Fruit fly (Drosophila melanogaster) whole organism, prepupa: ENCODE results near the gene CG14676.

Experiments used
- CG10631 ChIP-seq: fragments of 200-800 bp; sonication (Bioruptor generic); optimal IDR thresholded peaks from 2 replicates; lab custom pipeline; 2016; ENCODE audit warnings: missing biosample characterization, missing genetic modification characterization
- CG10669 ChIP-seq: fragments of 200-800 bp; sonication (Bioruptor generic); optimal IDR thresholded peaks from 3 replicates; lab custom pipeline; 2018; ENCODE audit warnings: missing biosample characterization, mild to moderate bottlenecking, missing genetic modification characterization, moderate library complexity
- CG11294 ChIP-seq: fragments of 200-800 bp; sonication (Bioruptor generic); IDR thresholded peaks from 2 replicates; pipeline ENCODE4 v1.3.6; 2022; ENCODE audit warnings: missing biosample characterization, missing genetic modification characterization
- CG11762 ChIP-seq: fragments of 200-800 bp; sonication (Bioruptor generic); optimal IDR thresholded peaks from 3 replicates; lab custom pipeline; 2016; ENCODE audit warnings: missing biosample characterization, missing genetic modification characterization; ENCODE audit not compliant: insufficient read depth
- CG11902 ChIP-seq: fragments of 200-800 bp; sonication (Bioruptor generic); optimal IDR thresholded peaks from 3 replicates; lab custom pipeline; 2016; ENCODE audit warnings: missing biosample characterization, missing genetic modification characterization
- CG16779 ChIP-seq: fragments of 200-800 bp; sonication (Bioruptor generic); optimal IDR thresholded peaks from 3 replicates; lab custom pipeline; 2017; ENCODE audit warnings: missing biosample characterization, mild to moderate bottlenecking, missing genetic modification characterization
- CG3032 ChIP-seq: fragments of 200-800 bp; optimal IDR thresholded peaks from 2 replicates; lab custom pipeline; 2019; ENCODE audit warnings: missing biosample characterization, mild to moderate bottlenecking, missing genetic modification characterization, moderate library complexity
- CG31627 ChIP-seq: fragments of 200-800 bp; sonication (Bioruptor generic); optimal IDR thresholded peaks from 3 replicates; lab custom pipeline; 2016; ENCODE audit warnings: missing biosample characterization, missing genetic modification characterization
- CG32006 ChIP-seq: fragments of 200-800 bp; sonication (Bioruptor generic); optimal IDR thresholded peaks from 3 replicates; lab custom pipeline; 2017; ENCODE audit warnings: missing biosample characterization, mild to moderate bottlenecking, missing genetic modification characterization
- CG34406 ChIP-seq: fragments of 200-800 bp; sonication (Bioruptor generic); optimal IDR thresholded peaks from 3 replicates; lab custom pipeline; 2016; ENCODE audit warnings: missing biosample characterization, missing genetic modification characterization
- CG6163 ChIP-seq: fragments of 200-800 bp; sonication (Bioruptor generic); IDR thresholded peaks from 3 replicates; pipeline ENCODE4 v1.3.6; 2022; ENCODE audit warnings: missing biosample characterization, missing genetic modification characterization
- CG6276 ChIP-seq: fragments of 200-800 bp; sonication (Bioruptor generic); optimal IDR thresholded peaks from 2 replicates; lab custom pipeline; 2017; ENCODE audit warnings: missing biosample characterization, mild to moderate bottlenecking, missing genetic modification characterization
- CG6792 ChIP-seq: fragments of 200-800 bp; sonication (Bioruptor generic); optimal IDR thresholded peaks from 3 replicates; lab custom pipeline; 2016; ENCODE audit warnings: missing biosample characterization, missing genetic modification characterization
- CG6808 ChIP-seq: fragments of 200-800 bp; sonication (Bioruptor generic); optimal IDR thresholded peaks from 3 replicates; lab custom pipeline; 2017; ENCODE audit warnings: missing biosample characterization, missing genetic modification characterization, mild to moderate bottlenecking, moderate library complexity, missing genetic modification reagents
- CG6854 ChIP-seq: fragments of 200-800 bp; sonication (Bioruptor generic); optimal IDR thresholded peaks from 2 replicates; lab custom pipeline; 2017; ENCODE audit warnings: missing biosample characterization, mild to moderate bottlenecking, missing genetic modification characterization
- CG7368 ChIP-seq: fragments of 200-800 bp; sonication (Bioruptor generic); optimal IDR thresholded peaks from 3 replicates; lab custom pipeline; 2016; ENCODE audit warnings: missing biosample characterization, missing genetic modification characterization
- CG8119 ChIP-seq: fragments of 200-800 bp; sonication (Bioruptor generic); IDR thresholded peaks from 3 replicates; pipeline ENCODE4 v1.3.6; 2022; ENCODE audit warnings: missing biosample characterization, missing genetic modification characterization
- CG8632 ChIP-seq: fragments of 200-800 bp; sonication (Bioruptor generic); optimal IDR thresholded peaks from 3 replicates; lab custom pipeline; 2016; ENCODE audit warnings: missing biosample characterization, missing genetic modification characterization
- CG9139 ChIP-seq: fragments of 200-800 bp; sonication (Bioruptor generic); optimal IDR thresholded peaks from 3 replicates; lab custom pipeline; 2017; ENCODE audit warnings: missing biosample characterization, mild to moderate bottlenecking, missing genetic modification characterization
- Eip75B ChIP-seq: fragments of 200-800 bp; sonication (Bioruptor generic); optimal IDR thresholded peaks from 3 replicates; lab custom pipeline; 2016; ENCODE audit warnings: missing biosample characterization, missing genetic modification characterization
- Eip78C ChIP-seq: fragments of 200-800 bp; sonication (Bioruptor generic); peaks from one replicate; lab custom pipeline; 2016; ENCODE audit warnings: missing biosample characterization, missing genetic modification characterization
- Eip93F ChIP-seq: fragments of 200-800 bp; sonication (Bioruptor generic); optimal IDR thresholded peaks from 2 replicates; lab custom pipeline; 2016; ENCODE audit warnings: missing biosample characterization, mild to moderate bottlenecking, missing genetic modification characterization
- Ets96B ChIP-seq: fragments of 200-800 bp; optimal IDR thresholded peaks from 2 replicates; lab custom pipeline; 2019; ENCODE audit warnings: missing biosample characterization, mild to moderate bottlenecking, missing genetic modification characterization, moderate library complexity
- Gug ChIP-seq: fragments of 200-800 bp; sonication (Bioruptor generic); IDR thresholded peaks from 2 replicates; pipeline ENCODE4 v1.3.6; 2022; ENCODE audit warnings: missing biosample characterization, missing genetic modification characterization
- Hr38 ChIP-seq: sonication (Bioruptor generic); optimal IDR thresholded peaks from 2 replicates; lab custom pipeline; 2016; ENCODE audit warnings: missing biosample characterization, missing genetic modification characterization
- Hr4 ChIP-seq: fragments of 200-800 bp; sonication (Bioruptor generic); optimal IDR thresholded peaks from 3 replicates; lab custom pipeline; 2016; ENCODE audit warnings: missing biosample characterization, missing genetic modification characterization
- Met ChIP-seq: fragments of 200-800 bp; sonication (Bioruptor generic); optimal IDR thresholded peaks from 3 replicates; lab custom pipeline; 2016; ENCODE audit warnings: missing biosample characterization, missing genetic modification characterization
- OdsH ChIP-seq: fragments of 200-800 bp; sonication (Bioruptor generic); optimal IDR thresholded peaks from 3 replicates; lab custom pipeline; 2016; ENCODE audit warnings: missing biosample characterization, missing genetic modification characterization
- Smox ChIP-seq: fragments of 200-800 bp; sonication (Bioruptor generic); optimal IDR thresholded peaks from 3 replicates; lab custom pipeline; 2016; ENCODE audit warnings: missing biosample characterization, missing genetic modification characterization
- Sox102F ChIP-seq: fragments of 200-800 bp; sonication (Bioruptor generic); optimal IDR thresholded peaks from 2 replicates; lab custom pipeline; 2016; ENCODE audit warnings: missing biosample characterization, mild to moderate bottlenecking, missing genetic modification characterization
- Sox14 ChIP-seq: fragments of 200-800 bp; sonication (Bioruptor generic); optimal IDR thresholded peaks from 3 replicates; lab custom pipeline; 2016; ENCODE audit warnings: missing biosample characterization, missing genetic modification characterization
- Sox15 ChIP-seq: fragments of 200-800 bp; sonication (Bioruptor generic); optimal IDR thresholded peaks from 3 replicates; lab custom pipeline; 2016; ENCODE audit warnings: missing biosample characterization, missing genetic modification characterization
- acj6 ChIP-seq: fragments of 200-800 bp; sonication (Bioruptor generic); optimal IDR thresholded peaks from 3 replicates; lab custom pipeline; 2016; ENCODE audit warnings: missing biosample characterization, missing genetic modification characterization
- cyc ChIP-seq: fragments of 200-800 bp; sonication (Bioruptor generic); optimal IDR thresholded peaks from 3 replicates; lab custom pipeline; 2016; ENCODE audit warnings: missing biosample characterization, missing genetic modification characterization
- dac ChIP-seq: fragments of 200-800 bp; sonication (Bioruptor generic); optimal IDR thresholded peaks from 2 replicates; lab custom pipeline; 2017; ENCODE audit warnings: missing biosample characterization, mild to moderate bottlenecking, missing genetic modification characterization
- esn ChIP-seq: fragments of 200-800 bp; sonication (Bioruptor generic); optimal IDR thresholded peaks from 2 replicates; lab custom pipeline; 2016; ENCODE audit warnings: missing biosample characterization, mild to moderate bottlenecking, missing genetic modification characterization, moderate library complexity
- fd59A ChIP-seq: fragments of 200-800 bp; sonication (Bioruptor generic); optimal IDR thresholded peaks from 2 replicates; lab custom pipeline; 2017; ENCODE audit warnings: missing biosample characterization, mild to moderate bottlenecking, missing genetic modification characterization, missing genetic modification reagents
- fkh ChIP-seq: fragments of 200-800 bp; sonication (Bioruptor generic); optimal IDR thresholded peaks from 3 replicates; lab custom pipeline; 2017; ENCODE audit warnings: missing biosample characterization, mild to moderate bottlenecking, missing genetic modification characterization, moderate library complexity
- pdm3 ChIP-seq: fragments of 200-800 bp; sonication (Bioruptor generic); optimal IDR thresholded peaks from 3 replicates; lab custom pipeline; 2016; ENCODE audit warnings: missing biosample characterization, missing genetic modification characterization
- salr ChIP-seq, 2 experiments: fragments of 200-800 bp; sonication (Bioruptor generic); optimal IDR thresholded peaks; 3 replicates each; lab custom pipeline; 2016 to 2018; ENCODE audit warnings: missing biosample characterization in 2 of 2, missing genetic modification characterization in 2 of 2, mild to moderate bottlenecking in 1 of 2
- spab ChIP-seq: fragments of 200-800 bp; sonication (Bioruptor generic); optimal IDR thresholded peaks from 2 replicates; lab custom pipeline; 2017; ENCODE audit warnings: missing biosample characterization, mild to moderate bottlenecking, missing genetic modification characterization, missing genetic modification reagents
- ss ChIP-seq, 2 experiments: fragments of 200-800 bp; sonication (Bioruptor generic); optimal IDR thresholded peaks; 2 replicates in 1 of 2; 3 replicates in 1 of 2; lab custom pipeline; 2017 to 2018; ENCODE audit warnings: mild to moderate bottlenecking in 2 of 2, missing biosample characterization in 2 of 2, missing genetic modification characterization in 2 of 2, moderate library complexity in 1 of 2
- svp ChIP-seq: fragments of 200-800 bp; sonication (Bioruptor generic); peaks from one replicate; lab custom pipeline; 2016; ENCODE audit warnings: missing biosample characterization, missing genetic modification characterization
- topi ChIP-seq: fragments of 200-800 bp; sonication (Bioruptor generic); optimal IDR thresholded peaks from 3 replicates; lab custom pipeline; 2016; ENCODE audit warnings: missing biosample characterization, missing genetic modification characterization
- vri ChIP-seq: fragments of 200-800 bp; sonication (Bioruptor generic); optimal IDR thresholded peaks from 3 replicates; lab custom pipeline; 2016; ENCODE audit warnings: missing biosample characterization, mild to moderate bottlenecking, missing genetic modification characterization

Gene CG14676

dm6 chr3R:5833948-5834504 is 13.0 kb upstream of the CG14676 start (continued):
- TF ChIP-seq pdm3 (GFP tag; lab: Kevin White, UChicago) (peak; percentile 92), CG6276 (GFP tag; lab: Kevin White, UChicago) (peak; percentile 86), Eip93F (peak; percentile 34), CG11294 (GFP tag; lab: Robert Waterston, UW) (peak; percentile 89), Smox (GFP tag; lab: Kevin White, UChicago) (peak; percentile 91), topi (peak; percentile 95), CG31627 (GFP tag; lab: Kevin White, UChicago) (peak; percentile 96), CG9139 (GFP tag; lab: Kevin White, UChicago) (peak; percentile 41), CG8632 (GFP tag; lab: Kevin White, UChicago) (peak; percentile 87), spab (GFP tag; lab: Kevin White, UChicago) (peak; percentile 76), dac (GFP tag; lab: Kevin White, UChicago) (peak; percentile 86), CG11902 (GFP tag; lab: Kevin White, UChicago) (peak; percentile 91), Sox14 (GFP tag; lab: Kevin White, UChicago) (peak; percentile 93), Eip78C (GFP tag; lab: Kevin White, UChicago) (peak; percentile 98), Ets96B (tag; lab: Kevin White, UChicago) (peak; percentile 83), esn (GFP tag; lab: Kevin White, UChicago) (peak; percentile 93), CG32006 (GFP tag; lab: Kevin White, UChicago) (peak; percentile 95), CG3032 (tag; lab: Kevin White, UChicago) (peak; percentile 74), Gug (GFP tag; lab: Robert Waterston, UW) (peak; percentile 92), CG6854 (GFP tag; lab: Kevin White, UChicago) (no peak), CG6792 (peak; percentile 92), Eip75B (GFP tag; lab: Kevin White, UChicago) (peak; percentile 92), Sox102F (GFP tag; lab: Kevin White, UChicago) (peak; percentile 89), CG11762 (GFP tag; lab: Kevin White, UChicago) (peak; percentile 84), cyc (GFP tag; lab: Kevin White, UChicago) (peak; percentile 97)

- TF ChIP-seq CG6792 (no peak), Eip93F (no peak), salr (GFP tag; optimal IDR thresholded peaks at IDR 0.05; lab: Kevin White, UChicago) (no peak), CG7368 (no peak), CG11294 (GFP tag; lab: Robert Waterston, UW) (no peak)
Observed at dm6 chr3R:5836536-5836935, 10.5 kb upstream of the CG14676 start.

- TF ChIP-seq Sox102F (GFP tag; lab: Kevin White, UChicago) (no peak), CG10631 (GFP tag; lab: Kevin White, UChicago) (peak; percentile 41), Eip93F (no peak), OdsH (peak; percentile 51), Hr4 (no peak), Hr38 (GFP tag; lab: Kevin White, UChicago) (no peak), spab (GFP tag; lab: Kevin White, UChicago) (peak; percentile 35), svp (peak; percentile 91), Eip78C (GFP tag; lab: Kevin White, UChicago) (peak; percentile 83), esn (GFP tag; lab: Kevin White, UChicago) (peak; percentile 14), Met (GFP tag; lab: Kevin White, UChicago) (no peak), pdm3 (GFP tag; lab: Kevin White, UChicago) (peak; percentile 11), CG34406 (GFP tag; lab: Kevin White, UChicago) (peak; percentile 19), CG16779 (no peak), CG11294 (GFP tag; lab: Robert Waterston, UW) (no peak), Sox14 (GFP tag; lab: Kevin White, UChicago) (no peak), CG6163 (no peak; the same call in 2 of the 3 replicates), CG8119 (GFP tag; lab: Robert Waterston, UW) (no peak), CG10669 (GFP tag; lab: Kevin White, UChicago) (peak; percentile 52), fd59A (peak; percentile 11), acj6 (GFP tag; lab: Kevin White, UChicago) (peak; percentile 31), Sox15 (no peak), CG11762 (GFP tag; lab: Kevin White, UChicago) (peak; percentile 13), fkh (GFP tag; lab: Kevin White, UChicago) (peak; percentile 41), CG8632 (GFP tag; lab: Kevin White, UChicago) (peak; percentile 53), CG6808 (GFP tag; lab: Kevin White, UChicago) (no peak), ss (GFP tag; optimal IDR thresholded peaks at IDR 0.05; lab: Kevin White, UChicago) (no peak), vri (GFP tag; lab: Kevin White, UChicago) (no peak)
Observed at dm6 chr3R:5838683-5839365, 8.2 kb upstream of the CG14676 start.
